Fruit fly (Drosophila melanogaster): ENCODE results near the gene Mnr.

Mnr gene

DNA sequence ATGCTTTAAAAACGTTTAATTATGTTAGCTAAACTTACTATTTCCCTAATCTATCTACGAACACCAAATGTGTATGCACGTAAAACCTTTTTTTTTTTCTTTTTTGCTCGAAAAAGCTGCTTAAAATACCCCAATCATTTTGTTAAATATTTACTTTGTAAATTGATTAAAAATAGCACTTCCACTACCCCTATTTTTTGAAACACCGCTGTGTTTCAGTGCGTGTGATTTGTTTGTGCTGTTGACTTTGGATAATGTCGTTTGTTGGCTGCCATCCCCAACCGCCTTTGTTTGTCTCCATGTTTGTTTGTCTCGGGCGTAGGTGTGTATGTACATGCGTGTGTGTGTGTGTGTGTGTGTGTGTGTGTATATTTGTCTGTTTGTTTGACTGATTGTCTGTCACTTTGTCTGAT, 39.2 kb downstream of the Mnr start (continued):
- TF ChIP-seq bsh (GFP tag; optimal IDR thresholded peaks at IDR 0.05), result peak in 1 of 2 experiments; percentile 73
- no peak for TF ChIP-seq B-H2 (GFP tag; optimal IDR thresholded peaks at IDR 0.05)
- TF ChIP-seq CG32532 (GFP tag; IDR thresholded peaks at IDR 0.05), result no peak
- TF ChIP-seq CG2116 (GFP tag; optimal IDR thresholded peaks at IDR 0.05), result peak; percentile 14
- TF ChIP-seq bowl (GFP tag; IDR thresholded peaks at IDR 0.05), result no peak
- TF ChIP-seq Hr3 (GFP tag; optimal IDR thresholded peaks at IDR 0.05), result peak; percentile 31
- TF ChIP-seq dysf (GFP tag; IDR thresholded peaks at IDR 0.05), result no peak
- peak in 1 of 2 experiments; percentile 38 for TF ChIP-seq dpn (GFP tag; optimal IDR thresholded peaks at IDR 0.05)
- TF ChIP-seq CG6765 (GFP tag; optimal IDR thresholded peaks at IDR 0.05), result no peak
- no peak for TF ChIP-seq crol (GFP tag; IDR thresholded peaks at IDR 0.05)
- peak; percentile 34 for TF ChIP-seq CG30431 (GFP tag; optimal IDR thresholded peaks at IDR 0.05)
- peak; percentile 68 for TF ChIP-seq CG10543 (GFP tag; optimal IDR thresholded peaks at IDR 0.05)
- TF ChIP-seq kni (GFP tag; optimal IDR thresholded peaks at IDR 0.05), result peak; percentile 27
- no peak for TF ChIP-seq gfzf (GFP tag; optimal IDR thresholded peaks at IDR 0.05)
- TF ChIP-seq zen2 (GFP tag; IDR thresholded peaks at IDR 0.05; ENCODE audit: partially characterized antibody), result no peak
- TF ChIP-seq CG10979 (tag; optimal IDR thresholded peaks at IDR 0.05), result no peak
- no peak for TF ChIP-seq dimm (GFP tag; IDR thresholded peaks at IDR 0.05)
- TF ChIP-seq gt (GFP tag; IDR thresholded peaks at IDR 0.05), result no peak
- TF ChIP-seq CG6683 (GFP tag; optimal IDR thresholded peaks at IDR 0.05), result no peak
- peak; percentile 43 for TF ChIP-seq Atf-2 (GFP tag; optimal IDR thresholded peaks at IDR 0.05)
- TF ChIP-seq CG11696 (GFP tag; IDR thresholded peaks at IDR 0.05), result peak; percentile 59
- peak; percentile 41 for TF ChIP-seq CG13296 (GFP tag; optimal IDR thresholded peaks at IDR 0.05)
- TF ChIP-seq CG2712 (tag; optimal IDR thresholded peaks at IDR 0.05), result peak; percentile 26
- peak; percentile 47 for TF ChIP-seq jumu (GFP tag; optimal IDR thresholded peaks at IDR 0.05)
- TF ChIP-seq CG33213 (GFP tag; optimal IDR thresholded peaks at IDR 0.05), result no peak
- no peak for TF ChIP-seq Lim3 (GFP tag; IDR thresholded peaks at IDR 0.05)
- no peak for TF ChIP-seq CG14441 (GFP tag; IDR thresholded peaks at IDR 0.05)
- TF ChIP-seq stwl (tag; optimal IDR thresholded peaks at IDR 0.05), result no peak
- no peak for TF ChIP-seq Ravus (GFP tag; IDR thresholded peaks at IDR 0.05)
- TF ChIP-seq otp (GFP tag; IDR thresholded peaks at IDR 0.05), result no peak
- TF ChIP-seq CG12236 (GFP tag; optimal IDR thresholded peaks at IDR 0.05), result peak; percentile 55
- TF ChIP-seq CG31441 (GFP tag; IDR thresholded peaks at IDR 0.05), result peak; percentile 52
- TF ChIP-seq Dref (GFP tag; IDR thresholded peaks at IDR 0.05), result no peak
- TF ChIP-seq CG11695 (GFP tag; IDR thresholded peaks at IDR 0.05), result no peak
- peak; percentile 59 for TF ChIP-seq CG12071 (GFP tag; optimal IDR thresholded peaks at IDR 0.05)
- TF ChIP-seq CG3838 (GFP tag; optimal IDR thresholded peaks at IDR 0.05), result no peak
- no peak for TF ChIP-seq Adf1 (GFP tag; IDR thresholded peaks at IDR 0.05)
- peak; percentile 54 for TF ChIP-seq CG3281 (GFP tag; optimal IDR thresholded peaks at IDR 0.05)
- peak; percentile 11 for TF ChIP-seq CG7786 (GFP tag; optimal IDR thresholded peaks at IDR 0.05)
- TF ChIP-seq sr (GFP tag; IDR thresholded peaks at IDR 0.05), result 0 out of 3 replicates have a peak, but pooled peaks have one; percentile 5
- TF ChIP-seq Trl (optimal IDR thresholded peaks at IDR 0.05), result no peak
- TF ChIP-seq Trl (GFP tag; optimal IDR thresholded peaks at IDR 0.05), result peak; percentile 17
- peak; percentile 31 for TF ChIP-seq gro (GFP tag; optimal IDR thresholded peaks at IDR 0.05)
- peak in 1 of 2 experiments; percentile 72 for TF ChIP-seq eve (GFP tag; optimal IDR thresholded peaks at IDR 0.05)
- peak; percentile 64 for TF ChIP-seq Sox100B (GFP tag; optimal IDR thresholded peaks at IDR 0.05)
- TF ChIP-seq Mes4 (GFP tag; optimal IDR thresholded peaks at IDR 0.05), result peak; percentile 55
- no peak for TF ChIP-seq z (GFP tag; IDR thresholded peaks at IDR 0.05)
- no peak for TF ChIP-seq toy (GFP tag; IDR thresholded peaks at IDR 0.05)
- TF ChIP-seq hbn (GFP tag; IDR thresholded peaks at IDR 0.05; ENCODE audit: partially characterized antibody), result no peak
- TF ChIP-seq jigr1 (GFP tag; IDR thresholded peaks at IDR 0.05), result no peak
- TF ChIP-seq Ets97D (GFP tag; optimal IDR thresholded peaks at IDR 0.05), result no peak
- no peak for TF ChIP-seq ase (GFP tag; IDR thresholded peaks at IDR 0.05)
- peak; percentile 12 for TF ChIP-seq HLHmδ (GFP tag; optimal IDR thresholded peaks at IDR 0.05)

Measured in whole organism, embryonic.